Worm (Caenorhabditis elegans) whole organism, L1 larva: ENCODE data around the gene acr-18.

Source experiments
- lin-13 ChIP-seq: fragments of 150-350 bp; optimal IDR thresholded peaks from 2 replicates; lab custom pipeline; 2014; ENCODE audit warnings: missing biosample characterization, missing genetic modification reagents, missing genetic modification characterization
- lin-14 ChIP-seq: fragments of 200-800 bp; sonication (Bioruptor generic); optimal IDR thresholded peaks from 2 replicates; lab custom pipeline; 2018; ENCODE audit warnings: mild to moderate bottlenecking, missing genetic modification characterization, moderate library complexity, missing compliant biosample characterization
- nhr-12 ChIP-seq: sonication (generic microtip); optimal IDR thresholded peaks from 2 replicates; lab custom pipeline; 2017; ENCODE audit warnings: missing biosample characterization, missing genetic modification characterization
- nhr-47 ChIP-seq: sonication (generic microtip); optimal IDR thresholded peaks from 2 replicates; lab custom pipeline; 2016; ENCODE audit warnings: mild to moderate bottlenecking, missing genetic modification characterization, moderate library complexity, missing compliant biosample characterization
- skn-1 ChIP-seq: fragments of 150-350 bp; optimal IDR thresholded peaks from 2 replicates; lab custom pipeline; 2014; ENCODE audit warnings: missing biosample characterization, missing genetic modification characterization
- swsn-7 ChIP-seq: sonication (generic microtip); optimal IDR thresholded peaks from 2 replicates; lab custom pipeline; 2016; ENCODE audit warnings: missing genetic modification characterization, missing compliant biosample characterization
- ztf-4 ChIP-seq: fragments of 150-350 bp; optimal IDR thresholded peaks from 2 replicates; lab custom pipeline; 2014; ENCODE audit warnings: missing biosample characterization, missing genetic modification characterization

- no peak for TF ChIP-seq skn-1
- TF ChIP-seq lin-14 = no peak
- no peak for TF ChIP-seq lin-13 (GFP tag; lab: Kevin White, UChicago)
- TF ChIP-seq swsn-7 (tag; lab: Kevin White, UChicago) = no peak
- TF ChIP-seq nhr-47 (tag; lab: Kevin White, UChicago) = no peak
- TF ChIP-seq nhr-12 = no peak
- TF ChIP-seq ztf-4 (tag; lab: Kevin White, UChicago) = no peak
Observed at ce11 chrV:15533864-15534263, 25.1 kb downstream of the acr-18 start, which contains the start of gene F21A3.2.
